ENCODE assay signal across 3 fruit fly cellular contexts in the genomic region with DNA sequence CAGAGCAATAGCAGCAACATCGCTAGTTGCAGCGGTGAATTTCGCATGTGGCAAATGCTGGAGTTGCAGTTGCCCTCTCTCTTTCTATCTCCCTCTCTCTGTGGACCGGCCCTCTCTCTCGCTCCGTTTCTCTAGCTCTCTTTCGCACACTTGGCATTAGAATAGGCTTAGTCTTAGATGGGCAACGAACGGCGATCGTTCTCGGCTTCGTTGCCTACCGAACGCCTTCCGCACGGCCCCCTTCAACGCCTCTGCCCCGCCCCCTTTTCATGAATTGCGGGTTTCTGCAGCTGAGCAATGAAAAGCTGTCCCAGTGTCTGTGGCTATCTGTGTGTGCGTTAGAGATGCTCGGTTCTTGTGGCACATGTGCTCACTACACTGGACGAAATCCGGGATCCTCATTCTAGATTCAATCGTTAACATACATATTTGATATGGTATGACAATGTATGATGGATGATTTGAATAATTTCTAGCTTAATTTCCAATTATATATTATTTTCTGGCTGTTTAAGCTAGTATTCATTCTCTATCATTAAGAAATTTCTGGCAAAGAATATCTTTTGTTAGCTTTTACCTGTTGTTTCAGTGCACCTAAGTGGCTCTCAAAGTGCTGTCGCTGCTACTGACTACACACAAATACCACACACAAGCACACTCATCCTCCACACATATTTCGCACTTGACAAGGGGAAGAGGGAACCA.
TF ChIP-seq lines count a peak whose summit lies in the region.

No protein-coding gene starts in this region.

TF ChIP-seq in whole organism, embryonic, 481 proteins besides CTCF, POLR2A, EP300 and RAD21 (continued from another document):
- peak; percentile 47 for TF ChIP-seq CG2120 (GFP tag; optimal IDR thresholded peaks at IDR 0.05; lab: Kevin White, UChicago)
- TF ChIP-seq jing (GFP tag; optimal IDR thresholded peaks at IDR 0.05; lab: Kevin White, UChicago), result no peak
- peak; percentile 51 for TF ChIP-seq Ets65A (GFP tag; lab: Kevin White, UChicago)
- no peak for TF ChIP-seq CG6791 (GFP tag; IDR thresholded peaks at IDR 0.05; lab: Robert Waterston, UW; ENCODE audit: partially characterized antibody)
- TF ChIP-seq hkb (optimal IDR thresholded peaks at IDR 0.05; lab: Kevin White, UChicago), result no peak
- no peak for TF ChIP-seq hkb (GFP tag; IDR thresholded peaks at IDR 0.05; lab: Robert Waterston, UW)
- TF ChIP-seq CG7786 (GFP tag; optimal IDR thresholded peaks at IDR 0.05; lab: Kevin White, UChicago), result peak; percentile 0
- peak; percentile 42 for TF ChIP-seq sens (GFP tag; lab: Kevin White, UChicago)
- no peak for TF ChIP-seq CG17385 (GFP tag; optimal IDR thresholded peaks at IDR 0.05; lab: Kevin White, UChicago)
- peak; percentile 70 for TF ChIP-seq Deaf1 (tag; optimal IDR thresholded peaks at IDR 0.05; lab: Kevin White, UChicago)
- peak in 1 of 2 experiments; percentile 41 for TF ChIP-seq bsh (GFP tag; optimal IDR thresholded peaks at IDR 0.05; lab: Kevin White, UChicago)
- TF ChIP-seq dpn (GFP tag; optimal IDR thresholded peaks at IDR 0.05; lab: Kevin White, UChicago), result peak in 1 of 2 experiments; percentile 8
- TF ChIP-seq Hmr (GFP tag; optimal IDR thresholded peaks at IDR 0.05; lab: Kevin White, UChicago), result peak; percentile 3
- TF ChIP-seq CG14441 (GFP tag; IDR thresholded peaks at IDR 0.05; lab: Robert Waterston, UW), result peak; percentile 14; the same call in 1 of the 2 replicates
- TF ChIP-seq gem (tag; optimal IDR thresholded peaks at IDR 0.05; lab: Kevin White, UChicago), result peak; percentile 42
- TF ChIP-seq stc (GFP tag; IDR thresholded peaks at IDR 0.05; lab: Robert Waterston, UW), result no peak
- no peak for TF ChIP-seq gfzf (GFP tag; optimal IDR thresholded peaks at IDR 0.05; lab: Kevin White, UChicago)
- peak; percentile 6 for TF ChIP-seq CG7839 (tag; optimal IDR thresholded peaks at IDR 0.05; lab: Kevin White, UChicago)
- no peak for TF ChIP-seq exex (tag; optimal IDR thresholded peaks at IDR 0.05; lab: Kevin White, UChicago)

TF ChIP-seq in whole organism, prepupa, 60 proteins besides CTCF, POLR2A, EP300 and RAD21 (continued from another document):
- TF ChIP-seq Sox102F (GFP tag; optimal IDR thresholded peaks at IDR 0.05; lab: Kevin White, UChicago) (no peak), CG4318 (GFP tag; optimal IDR thresholded peaks at IDR 0.05; lab: Kevin White, UChicago) (peak; percentile 83), CG8319 (GFP tag; optimal IDR thresholded peaks at IDR 0.05; lab: Kevin White, UChicago) (no peak), Eip75B (GFP tag; optimal IDR thresholded peaks at IDR 0.05; lab: Kevin White, UChicago) (peak; percentile 60), Lpt (GFP tag; optimal IDR thresholded peaks at IDR 0.05; lab: Kevin White, UChicago) (peak; percentile 66), Gug (GFP tag; IDR thresholded peaks at IDR 0.05; lab: Robert Waterston, UW) (peak; percentile 73), eg (GFP tag; IDR thresholded peaks at IDR 0.05; lab: Robert Waterston, UW) (peak; percentile 85), Ets21C (GFP tag; optimal IDR thresholded peaks at IDR 0.05; lab: Kevin White, UChicago) (no peak), Met (GFP tag; optimal IDR thresholded peaks at IDR 0.05; lab: Kevin White, UChicago) (peak; percentile 65), CG8119 (GFP tag; IDR thresholded peaks at IDR 0.05; lab: Robert Waterston, UW) (peak; percentile 91), CG10669 (GFP tag; optimal IDR thresholded peaks at IDR 0.05; lab: Kevin White, UChicago) (no peak), Blimp-1 (GFP tag; optimal IDR thresholded peaks at IDR 0.05; lab: Kevin White, UChicago) (no peak), CG11902 (GFP tag; optimal IDR thresholded peaks at IDR 0.05; lab: Kevin White, UChicago) (no peak), fkh (GFP tag; optimal IDR thresholded peaks at IDR 0.05; lab: Kevin White, UChicago) (no peak), vri (GFP tag; optimal IDR thresholded peaks at IDR 0.05; lab: Kevin White, UChicago) (peak; percentile 40), esn (GFP tag; optimal IDR thresholded peaks at IDR 0.05; lab: Kevin White, UChicago) (peak; percentile 54), acj6 (GFP tag; optimal IDR thresholded peaks at IDR 0.05; lab: Kevin White, UChicago) (peak; percentile 63), CG15336 (GFP tag; IDR thresholded peaks at IDR 0.05; lab: Robert Waterston, UW) (peak; percentile 93), salr (GFP tag; optimal IDR thresholded peaks at IDR 0.05; lab: Kevin White, UChicago) (peak in 1 of 2 experiments; percentile 89), OdsH (GFP tag; optimal IDR thresholded peaks at IDR 0.05; lab: Kevin White, UChicago) (peak; percentile 75), Ets96B (tag; optimal IDR thresholded peaks at IDR 0.05; lab: Kevin White, UChicago) (no peak), topi (GFP tag; optimal IDR thresholded peaks at IDR 0.05; lab: Kevin White, UChicago) (peak; percentile 22), achi (GFP tag; optimal IDR thresholded peaks at IDR 0.05; lab: Kevin White, UChicago) (peak; percentile 75), CG32006 (GFP tag; optimal IDR thresholded peaks at IDR 0.05; lab: Kevin White, UChicago) (peak; percentile 91), Smox (GFP tag; optimal IDR thresholded peaks at IDR 0.05; lab: Kevin White, UChicago) (peak; percentile 31), net (GFP tag; optimal IDR thresholded peaks at IDR 0.05; lab: Kevin White, UChicago) (peak; percentile 66), CG3919 (GFP tag; optimal IDR thresholded peaks at IDR 0.05; lab: Kevin White, UChicago) (peak; percentile 68)

TF ChIP-seq in whole organism, wandering third instar larva, 38 proteins besides CTCF, POLR2A, EP300 and RAD21 (continued from another document):
- TF ChIP-seq ey (GFP tag; optimal IDR thresholded peaks at IDR 0.05; lab: Kevin White, UChicago) (peak; percentile 80), h (GFP tag; optimal IDR thresholded peaks at IDR 0.05; lab: Kevin White, UChicago) (peak; percentile 81), CrebA (GFP tag; optimal IDR thresholded peaks at IDR 0.05; lab: Kevin White, UChicago; ENCODE audit: borderline replicate concordance) (no peak), GATAd (GFP tag; optimal IDR thresholded peaks at IDR 0.05; lab: Kevin White, UChicago) (no peak), usp (GFP tag; optimal IDR thresholded peaks at IDR 0.05; lab: Kevin White, UChicago) (no peak), dl (GFP tag; optimal IDR thresholded peaks at IDR 0.05; lab: Kevin White, UChicago; ENCODE audit: insufficient read depth in 1 of 2, partially characterized antibody in 2 of 2) (no peak), tai (GFP tag; optimal IDR thresholded peaks at IDR 0.05; lab: Kevin White, UChicago) (peak; percentile 47), Myc (optimal IDR thresholded peaks at IDR 0.05; lab: Kevin White, UChicago) (no peak), sage (GFP tag; optimal IDR thresholded peaks at IDR 0.05; lab: Kevin White, UChicago) (no peak), CG9705 (GFP tag; optimal IDR thresholded peaks at IDR 0.05; lab: Kevin White, UChicago) (no peak), lola (GFP tag; optimal IDR thresholded peaks at IDR 0.05; lab: Kevin White, UChicago) (no peak), br (GFP tag; optimal IDR thresholded peaks at IDR 0.05; lab: Kevin White, UChicago) (peak; percentile 65)
